Fruit fly (Drosophila melanogaster): ENCODE measurements around the gene Hsp27.

Gene Hsp27

dm6 chr3L:9429665-9430607 lies 46.1 kb downstream of the Hsp27 start, which contains the start of the genes RpS17 and MTF-1 (continued):
- TF ChIP-seq sqz (GFP tag; optimal IDR thresholded peaks at IDR 0.05) (peak; percentile 40), CG18619 (GFP tag; optimal IDR thresholded peaks at IDR 0.05) (peak; percentile 52), bab2 (GFP tag; optimal IDR thresholded peaks at IDR 0.05) (no peak), nmo (GFP tag; optimal IDR thresholded peaks at IDR 0.05) (peak; percentile 48), MBD-R2 (GFP tag; IDR thresholded peaks at IDR 0.05) (peak; percentile 43; the same call in 1 of the 2 replicates), CG3726 (GFP tag; IDR thresholded peaks at IDR 0.05) (no peak), odd (GFP tag; optimal IDR thresholded peaks at IDR 0.05) (peak; percentile 71), Oli (tag; optimal IDR thresholded peaks at IDR 0.05) (peak; percentile 40), CG13624 (GFP tag; optimal IDR thresholded peaks at IDR 0.05) (peak; percentile 20), dm (GFP tag; optimal IDR thresholded peaks at IDR 0.05) (peak; percentile 66), CG10267 (tag; optimal IDR thresholded peaks at IDR 0.05) (peak; percentile 45), nau (GFP tag; optimal IDR thresholded peaks at IDR 0.05) (peak; percentile 65), Hr3 (GFP tag; optimal IDR thresholded peaks at IDR 0.05) (peak; percentile 17), CG2116 (GFP tag; optimal IDR thresholded peaks at IDR 0.05) (peak; percentile 64), zf30C (GFP tag; optimal IDR thresholded peaks at IDR 0.05) (peak; percentile 3), CG33213 (GFP tag; optimal IDR thresholded peaks at IDR 0.05) (peak; percentile 57), Dp (GFP tag; optimal IDR thresholded peaks at IDR 0.05) (peak; percentile 39), Kr (GFP tag; optimal IDR thresholded peaks at IDR 0.05) (no peak), CG4424 (GFP tag; optimal IDR thresholded peaks at IDR 0.05) (peak; percentile 18), CG9876 (GFP tag; optimal IDR thresholded peaks at IDR 0.05) (peak; percentile 32), CG1647 (GFP tag; optimal IDR thresholded peaks at IDR 0.05) (no peak), Sox102F (GFP tag; optimal IDR thresholded peaks at IDR 0.05) (no peak), bcd (GFP tag; optimal IDR thresholded peaks at IDR 0.05) (peak; percentile 48), CG5180 (GFP tag; optimal IDR thresholded peaks at IDR 0.05) (peak; percentile 38), cad (GFP tag; optimal IDR thresholded peaks at IDR 0.05) (no peak), sr (GFP tag; IDR thresholded peaks at IDR 0.05) (peak; percentile 48), Nf-YC (tag; optimal IDR thresholded peaks at IDR 0.05) (peak; percentile 27), lbe (GFP tag; optimal IDR thresholded peaks at IDR 0.05) (peak; percentile 28), HLHmδ (GFP tag; optimal IDR thresholded peaks at IDR 0.05) (peak; percentile 27), CG14860 (GFP tag; IDR thresholded peaks at IDR 0.05; ENCODE audit: partially characterized antibody) (no peak), CG8281 (tag; optimal IDR thresholded peaks at IDR 0.05) (no peak), E2f2 (GFP tag; IDR thresholded peaks at IDR 0.05) (peak; percentile 32; the same call in 1 of the 2 replicates), CG10147 (GFP tag; optimal IDR thresholded peaks at IDR 0.05) (no peak), zfh2 (GFP tag; optimal IDR thresholded peaks at IDR 0.05) (peak; percentile 29), Dbx (GFP tag; IDR thresholded peaks at IDR 0.05) (peak; percentile 34; the same call in 2 of the 3 replicates), CG4360 (GFP tag; IDR thresholded peaks at IDR 0.05) (peak; percentile 87), CG30431 (GFP tag; optimal IDR thresholded peaks at IDR 0.05) (peak; percentile 12), pan (optimal IDR thresholded peaks at IDR 0.05) (no peak), pan (GFP tag; optimal IDR thresholded peaks at IDR 0.05 in 1 of 2, IDR thresholded peaks at IDR 0.05 in 1 of 2) (peak in 1 of 2 experiments; percentile 69), HHEX (GFP tag; optimal IDR thresholded peaks at IDR 0.05) (peak; percentile 68), CG12236 (GFP tag; optimal IDR thresholded peaks at IDR 0.05) (peak; percentile 30), CG10321 (GFP tag; IDR thresholded peaks at IDR 0.05) (peak; percentile 39; the same call in 1 of the 2 replicates), Xrp1 (GFP tag; IDR thresholded peaks at IDR 0.05) (0 out of 2 replicates have a peak, but pooled peaks have one; percentile 30), Opbp (GFP tag; IDR thresholded peaks at IDR 0.05; ENCODE audit: partially characterized antibody) (no peak), MESR4 (GFP tag; optimal IDR thresholded peaks at IDR 0.05) (peak; percentile 96), CG12769 (tag; optimal IDR thresholded peaks at IDR 0.05) (peak; percentile 55), lilli (GFP tag; optimal IDR thresholded peaks at IDR 0.05) (no peak), CG12942 (GFP tag; optimal IDR thresholded peaks at IDR 0.05) (peak; percentile 25)
